Fruit fly (Drosophila melanogaster): ENCODE measurements around the gene CG4991.
A peak's percentile ranks its signal among the peaks of the same experiment; 100 is the strongest.

Gene CG4991

dm6 chrX:17093900-17094446 is 2.3 kb downstream of the CG4991 start:
- no peak for TF ChIP-seq Hr78 (GFP tag; optimal IDR thresholded peaks at IDR 0.05)
- no peak for TF ChIP-seq usp (GFP tag; optimal IDR thresholded peaks at IDR 0.05)
- TF ChIP-seq sv (GFP tag; optimal IDR thresholded peaks at IDR 0.05): no peak
- TF ChIP-seq N (GFP tag; optimal IDR thresholded peaks at IDR 0.05): no peak
- TF ChIP-seq Sp1 (GFP tag; optimal IDR thresholded peaks at IDR 0.05): no peak
- no peak for TF ChIP-seq tai (GFP tag; optimal IDR thresholded peaks at IDR 0.05)
- no peak for TF ChIP-seq Myc (optimal IDR thresholded peaks at IDR 0.05)
- TF ChIP-seq fru (GFP tag; optimal IDR thresholded peaks at IDR 0.05): no peak
- no peak for TF ChIP-seq dmrt93B (GFP tag; optimal IDR thresholded peaks at IDR 0.05)

dm6 chrX:17105707-17106106 is 14.1 kb downstream of the CG4991 start, which contains the start of gene Arpc3B:
Gene Arpc3B (minus strand): TSS chrX:17105852.
- TF ChIP-seq Hr78 (GFP tag; optimal IDR thresholded peaks at IDR 0.05): no peak
- no peak for TF ChIP-seq jim (GFP tag; optimal IDR thresholded peaks at IDR 0.05)
- no peak for TF ChIP-seq Vsx2 (GFP tag; optimal IDR thresholded peaks at IDR 0.05; ENCODE audit: partially characterized antibody)
- no peak for TF ChIP-seq GATAd (GFP tag; optimal IDR thresholded peaks at IDR 0.05)
- no peak for TF ChIP-seq N (GFP tag; optimal IDR thresholded peaks at IDR 0.05)
- TF ChIP-seq rgr (GFP tag; optimal IDR thresholded peaks at IDR 0.05): no peak
- no peak for TF ChIP-seq woc (GFP tag; optimal IDR thresholded peaks at IDR 0.05)
- TF ChIP-seq Rel (GFP tag; optimal IDR thresholded peaks at IDR 0.05): no peak
- TF ChIP-seq Rel (tag; optimal IDR thresholded peaks at IDR 0.05): no peak
- TF ChIP-seq Abd-B (GFP tag; optimal IDR thresholded peaks at IDR 0.05): no peak
- no peak for TF ChIP-seq CG9705 (GFP tag; optimal IDR thresholded peaks at IDR 0.05)

- TF ChIP-seq Abd-B (GFP tag; optimal IDR thresholded peaks at IDR 0.05) (no peak), dsf (GFP tag; optimal IDR thresholded peaks at IDR 0.05; ENCODE audit: borderline replicate concordance) (no peak), Sp1 (GFP tag; optimal IDR thresholded peaks at IDR 0.05) (no peak), Dfd (GFP tag; optimal IDR thresholded peaks at IDR 0.05) (no peak)
These were observed 14.6 kb downstream of the CG4991 start for dm6 chrX:17106153-17106700.

dm6 chrX:17107401-17107916 is 15.8 kb downstream of the CG4991 start, which contains the start of gene CG5004:
Gene CG5004 (plus strand): TSS chrX:17107582.
- no peak for TF ChIP-seq GATAd (GFP tag; optimal IDR thresholded peaks at IDR 0.05)
- TF ChIP-seq rgr (GFP tag; optimal IDR thresholded peaks at IDR 0.05): peak; percentile 6
- peak; percentile 25 for TF ChIP-seq Sp1 (GFP tag; optimal IDR thresholded peaks at IDR 0.05)
- TF ChIP-seq Jra (GFP tag; optimal IDR thresholded peaks at IDR 0.05): peak; percentile 11
- no peak for TF ChIP-seq HLH106 (tag; optimal IDR thresholded peaks at IDR 0.05)
- TF ChIP-seq sage (GFP tag; optimal IDR thresholded peaks at IDR 0.05): no peak
- TF ChIP-seq dl (GFP tag; optimal IDR thresholded peaks at IDR 0.05; ENCODE audit: insufficient read depth in 1 of 2, partially characterized antibody in 2 of 2): no peak
- TF ChIP-seq OdsH (GFP tag; optimal IDR thresholded peaks at IDR 0.05): peak; percentile 27
- peak; percentile 12 for TF ChIP-seq brk (GFP tag; optimal IDR thresholded peaks at IDR 0.05)
- no peak for TF ChIP-seq Dfd (GFP tag; optimal IDR thresholded peaks at IDR 0.05)
- no peak for TF ChIP-seq ey (GFP tag; optimal IDR thresholded peaks at IDR 0.05)
- peak; percentile 8 for TF ChIP-seq fru (GFP tag; optimal IDR thresholded peaks at IDR 0.05)

dm6 chrX:17108000-17108399 is 16.3 kb downstream of the CG4991 start:
- TF ChIP-seq pan (optimal IDR thresholded peaks at IDR 0.05) (no peak), foxo (GFP tag; optimal IDR thresholded peaks at IDR 0.05) (no peak), ey (GFP tag; optimal IDR thresholded peaks at IDR 0.05) (no peak)

- TF ChIP-seq pan (optimal IDR thresholded peaks at IDR 0.05) (no peak), Sp1 (GFP tag; optimal IDR thresholded peaks at IDR 0.05) (peak; percentile 64), GATAd (GFP tag; optimal IDR thresholded peaks at IDR 0.05) (no peak), OdsH (GFP tag; optimal IDR thresholded peaks at IDR 0.05) (no peak), jim (GFP tag; optimal IDR thresholded peaks at IDR 0.05) (peak; percentile 36), CrebA (GFP tag; optimal IDR thresholded peaks at IDR 0.05; ENCODE audit: borderline replicate concordance) (peak; percentile 46), Rel (GFP tag; optimal IDR thresholded peaks at IDR 0.05) (peak; percentile 20), Rel (tag; optimal IDR thresholded peaks at IDR 0.05) (no peak), sage (GFP tag; optimal IDR thresholded peaks at IDR 0.05) (no peak)
These were observed 18.0 kb downstream of the CG4991 start for dm6 chrX:17109673-17110072.
